Worm (Caenorhabditis elegans) whole organism, young adult: ENCODE measurements around the gene ZK512.7.

ENCODE experiments used
- aptf-2 ChIP-seq: fragments of 200-800 bp; sonication (Bioruptor generic); conservative IDR thresholded peaks from 2 replicates; pipeline ENCODE4 v1.3.6; 2022; ENCODE audit warnings: missing genetic modification reagents, missing genetic modification characterization, missing compliant biosample characterization
- die-1 ChIP-seq: sonication (generic microtip); optimal IDR thresholded peaks from 2 replicates; lab custom pipeline; 2016; ENCODE audit warnings: missing genotype, mild to moderate bottlenecking, missing genetic modification characterization, missing compliant biosample characterization
- let-607 ChIP-seq, 2 experiments: fragments of 200-800 bp in 1 of 2; sonication (Bioruptor generic) in 1 of 2; sonication (generic microtip) in 1 of 2; optimal IDR thresholded peaks; 2 replicates each; lab custom pipeline; 2016 to 2018; ENCODE audit warnings: mild to moderate bottlenecking in 2 of 2, missing compliant biosample characterization in 2 of 2, missing genetic modification characterization in 2 of 2, moderate library complexity in 2 of 2, missing genotype in 1 of 2
- mel-28 ChIP-seq: sonication (generic microtip); optimal IDR thresholded peaks from 2 replicates; lab custom pipeline; 2016; ENCODE audit warnings: borderline replicate concordance, mild to moderate bottlenecking, missing genetic modification characterization, missing compliant biosample characterization
- snpc-4 ChIP-seq, 5 experiments: fragments of 150-350 bp in 1 of 5; sonication (generic microtip) in 4 of 5; optimal IDR thresholded peaks; 2 replicates each; lab custom pipeline; 2014 to 2018; ENCODE audit warnings: missing genetic modification characterization in 5 of 5, missing biosample characterization in 3 of 5, antibody characterized with exemption in 2 of 5, mild to moderate bottlenecking in 2 of 5, missing compliant biosample characterization in 2 of 5, missing genotype in 2 of 5, moderate library complexity in 2 of 5, missing genetic modification reagents in 1 of 5

ce11 chrIII:9114649-9115048, 23.9 kb downstream of the ZK512.7 start, which contains the start of gene ZK512.1:
- TF ChIP-seq let-607 (tag; optimal IDR thresholded peaks at IDR 0.05; lab: Kevin White, UChicago) (no peak), die-1 (tag; lab: Kevin White, UChicago) (no peak), snpc-4 (GFP tag; optimal IDR thresholded peaks at IDR 0.05; lab: Kevin White, UChicago) (no peak), snpc-4 (tag; optimal IDR thresholded peaks at IDR 0.05; lab: Kevin White, UChicago) (no peak), mel-28 (tag; lab: Kevin White, UChicago) (no peak), aptf-2 (GFP tag; lab: Robert Waterston, UW) (no peak)
